Worm (Caenorhabditis elegans) whole organism, midembryonic: ENCODE results near the gene scl-11.

Source experiments
- T22C8.4 ChIP-seq: fragments of 200-800 bp; sonication (Bioruptor generic); IDR thresholded peaks from 2 replicates; pipeline ENCODE4 v1.3.6; 2022; ENCODE audit warnings: missing genetic modification characterization, missing compliant biosample characterization
- cog-1 ChIP-seq: sonication (generic microtip); optimal IDR thresholded peaks from 2 replicates; lab custom pipeline; 2016; ENCODE audit warnings: missing genetic modification characterization, missing compliant biosample characterization
- flt-1 ChIP-seq: fragments of 200-800 bp; sonication (Bioruptor generic); IDR thresholded peaks from 2 replicates; pipeline ENCODE4 v1.3.6; 2022; ENCODE audit warnings: missing genetic modification characterization, missing compliant biosample characterization
- klf-2 ChIP-seq: fragments of 200-800 bp; sonication (Bioruptor generic); conservative IDR thresholded peaks from 2 replicates; pipeline ENCODE4 v1.3.6; 2022; ENCODE audit warnings: missing genetic modification reagents, missing genetic modification characterization, missing compliant biosample characterization
- med-1 ChIP-seq: sonication (generic microtip); optimal IDR thresholded peaks from 2 replicates; lab custom pipeline; 2017; ENCODE audit warnings: missing genetic modification characterization, mild to moderate bottlenecking, missing compliant biosample characterization, antibody characterized with exemption, missing genetic modification reagents; ENCODE audit not compliant: insufficient read depth
- ref-1 ChIP-seq: fragments of 200-800 bp; sonication (Bioruptor generic); conservative IDR thresholded peaks from 2 replicates; pipeline ENCODE4 v1.3.6; 2022; ENCODE audit warnings: missing genetic modification reagents, missing genetic modification characterization, missing compliant biosample characterization
- tab-1 ChIP-seq: fragments of 200-800 bp; sonication (Bioruptor generic); IDR thresholded peaks from 2 replicates; pipeline ENCODE4 v1.3.6; 2022; ENCODE audit warnings: missing genetic modification characterization, missing compliant biosample characterization
- ztf-23 ChIP-seq: fragments of 200-800 bp; sonication (Bioruptor generic); IDR thresholded peaks from 2 replicates; pipeline ENCODE4 v1.3.6; 2022; ENCODE audit warnings: missing genetic modification reagents, missing genetic modification characterization, missing compliant biosample characterization
- ztf-29 ChIP-seq: fragments of 200-800 bp; sonication (Bioruptor generic); IDR thresholded peaks from 2 replicates; pipeline ENCODE4 v1.3.6; 2022; ENCODE audit warnings: missing genetic modification reagents, missing genetic modification characterization, missing compliant biosample characterization

scl-11 gene

ce11 chrIV:13063714-13064113 is 12.5 kb downstream of the scl-11 start, which contains the start of gene scl-5:
scl-5 (plus strand) TSS chrIV:13064014.
- TF ChIP-seq T22C8.4 (GFP tag; lab: Robert Waterston, UW) (no peak), flt-1 (GFP tag; lab: Robert Waterston, UW) (no peak), ztf-23 (no peak), tab-1 (GFP tag; lab: Robert Waterston, UW) (no peak), ztf-29 (GFP tag; lab: Robert Waterston, UW) (no peak), ref-1 (no peak), cog-1 (no peak), med-1 (GFP tag; lab: Kevin White, UChicago) (no peak), klf-2 (GFP tag; lab: Robert Waterston, UW) (no peak)

ce11 chrIV:13066044-13066443 is 14.9 kb downstream of the scl-11 start:
- TF ChIP-seq tab-1 (GFP tag; lab: Robert Waterston, UW) (no peak), ref-1 (no peak), ztf-23 (no peak), med-1 (GFP tag; lab: Kevin White, UChicago) (no peak), ztf-29 (GFP tag; lab: Robert Waterston, UW) (no peak), klf-2 (GFP tag; lab: Robert Waterston, UW) (no peak), T22C8.4 (GFP tag; lab: Robert Waterston, UW) (no peak), cog-1 (no peak), flt-1 (GFP tag; lab: Robert Waterston, UW) (no peak)

- TF ChIP-seq cog-1 = no peak
- TF ChIP-seq tab-1 (GFP tag; lab: Robert Waterston, UW) = no peak
- TF ChIP-seq ztf-23 = no peak
- TF ChIP-seq klf-2 (GFP tag; lab: Robert Waterston, UW) = no peak
- no peak for TF ChIP-seq ref-1
- no peak for TF ChIP-seq ztf-29 (GFP tag; lab: Robert Waterston, UW)
- TF ChIP-seq med-1 (GFP tag; lab: Kevin White, UChicago) = no peak
- no peak for TF ChIP-seq flt-1 (GFP tag; lab: Robert Waterston, UW)
- TF ChIP-seq T22C8.4 (GFP tag; lab: Robert Waterston, UW) = no peak
Observed at ce11 chrIV:13067200-13067599, 16.0 kb downstream of the scl-11 start, which contains the start of gene col-131. col-131 (minus strand) TSS chrIV:13067300.

ce11 chrIV:13068451-13068850 is 17.3 kb downstream of the scl-11 start, which contains the start of gene scl-6:
scl-6 (plus strand) TSS chrIV:13068751.
- TF ChIP-seq T22C8.4 (GFP tag; lab: Robert Waterston, UW) = no peak

ce11 chrIV:13070142-13070541 is 19.0 kb downstream of the scl-11 start, which contains the start of gene scl-7:
scl-7 (plus strand) TSS chrIV:13070442.
- no peak for TF ChIP-seq T22C8.4 (GFP tag; lab: Robert Waterston, UW)
- no peak for TF ChIP-seq cog-1
- TF ChIP-seq flt-1 (GFP tag; lab: Robert Waterston, UW) = no peak
- TF ChIP-seq tab-1 (GFP tag; lab: Robert Waterston, UW) = no peak
- TF ChIP-seq klf-2 (GFP tag; lab: Robert Waterston, UW) = no peak
- TF ChIP-seq ref-1 = no peak
- no peak for TF ChIP-seq med-1 (GFP tag; lab: Kevin White, UChicago)
- TF ChIP-seq ztf-29 (GFP tag; lab: Robert Waterston, UW) = no peak
- TF ChIP-seq ztf-23 = no peak

- no peak for TF ChIP-seq ztf-23
- TF ChIP-seq ztf-29 (GFP tag; lab: Robert Waterston, UW) = no peak
- no peak for TF ChIP-seq flt-1 (GFP tag; lab: Robert Waterston, UW)
- TF ChIP-seq klf-2 (GFP tag; lab: Robert Waterston, UW) = no peak
- no peak for TF ChIP-seq med-1 (GFP tag; lab: Kevin White, UChicago)
- no peak for TF ChIP-seq T22C8.4 (GFP tag; lab: Robert Waterston, UW)
- TF ChIP-seq tab-1 (GFP tag; lab: Robert Waterston, UW) = no peak
- TF ChIP-seq ref-1 = no peak
- no peak for TF ChIP-seq cog-1
Observed at ce11 chrIV:13071445-13071844, 20.3 kb downstream of the scl-11 start, which contains the start of gene scl-8. scl-8 (plus strand) TSS chrIV:13071745.

ce11 chrIV:13075625-13076252 is 24.6 kb downstream of the scl-11 start:
- TF ChIP-seq ztf-23 (no peak), med-1 (GFP tag; lab: Kevin White, UChicago) (no peak), tab-1 (GFP tag; lab: Robert Waterston, UW) (no peak), ztf-29 (GFP tag; lab: Robert Waterston, UW) (no peak), cog-1 (no peak), T22C8.4 (GFP tag; lab: Robert Waterston, UW) (no peak)

ce11 chrIV:13076620-13077019 is 25.4 kb downstream of the scl-11 start, which contains the start of gene C39E9.7:
C39E9.7 (minus strand) TSS chrIV:13076720.
- no peak for TF ChIP-seq tab-1 (GFP tag; lab: Robert Waterston, UW)
- TF ChIP-seq med-1 (GFP tag; lab: Kevin White, UChicago) = no peak
- no peak for TF ChIP-seq ztf-29 (GFP tag; lab: Robert Waterston, UW)
- TF ChIP-seq ref-1 = no peak
- TF ChIP-seq flt-1 (GFP tag; lab: Robert Waterston, UW) = no peak
- TF ChIP-seq T22C8.4 (GFP tag; lab: Robert Waterston, UW) = no peak
- TF ChIP-seq cog-1 = no peak
- no peak for TF ChIP-seq ztf-23
- no peak for TF ChIP-seq klf-2 (GFP tag; lab: Robert Waterston, UW)

- TF ChIP-seq med-1 (GFP tag; lab: Kevin White, UChicago) (no peak), ref-1 (no peak), ztf-29 (GFP tag; lab: Robert Waterston, UW) (no peak)
Observed at ce11 chrIV:13077694-13078093, 26.5 kb downstream of the scl-11 start.

ce11 chrIV:13078342-13078741 is 27.2 kb downstream of the scl-11 start:
- TF ChIP-seq ztf-29 (GFP tag; lab: Robert Waterston, UW) (no peak), ztf-23 (no peak), med-1 (GFP tag; lab: Kevin White, UChicago) (no peak), flt-1 (GFP tag; lab: Robert Waterston, UW) (no peak), cog-1 (no peak), T22C8.4 (GFP tag; lab: Robert Waterston, UW) (no peak)
